Fruit fly (Drosophila melanogaster): ENCODE data around the gene CG13284.

The CG13284 gene

DNA sequence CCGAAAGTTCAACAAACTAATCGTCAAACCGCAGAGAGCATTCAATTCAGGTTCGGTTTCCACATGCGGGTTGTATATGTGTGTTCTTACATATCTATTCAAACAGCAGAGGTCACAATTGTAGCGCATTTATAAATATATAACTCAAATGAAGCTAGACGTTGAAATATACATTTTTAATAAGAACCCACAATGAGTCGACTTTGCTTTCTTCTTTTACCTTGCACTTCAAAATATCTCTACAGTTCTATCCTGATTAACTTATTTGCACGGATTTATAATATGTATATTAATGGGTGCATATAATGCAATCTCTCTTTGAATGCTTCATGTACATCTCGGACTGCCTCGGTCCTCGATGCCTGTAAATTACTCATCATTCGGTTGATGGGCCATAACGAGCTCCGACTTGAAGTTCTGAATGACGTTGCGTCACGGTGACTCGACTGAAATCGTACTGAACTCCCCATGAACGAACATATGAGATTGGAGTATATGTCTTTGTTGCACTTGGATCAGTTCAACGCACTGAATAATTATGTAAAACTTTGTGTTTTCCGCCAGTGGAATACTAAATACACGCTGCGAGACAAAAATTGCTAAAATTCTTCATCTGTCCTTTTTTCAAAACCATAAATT is 30.1 kb downstream of the CG13284 start:
- TF ChIP-seq Pdp1 (GFP tag; optimal IDR thresholded peaks at IDR 0.05) (peak in 1 of 2 experiments; percentile 67), CHES-1-like (GFP tag; optimal IDR thresholded peaks at IDR 0.05) (no peak), CG12942 (GFP tag; optimal IDR thresholded peaks at IDR 0.05) (no peak), Aef1 (GFP tag; IDR thresholded peaks at IDR 0.05) (no peak), CG18764 (GFP tag; optimal IDR thresholded peaks at IDR 0.05) (no peak), CG33213 (GFP tag; optimal IDR thresholded peaks at IDR 0.05) (no peak), phol (tag; optimal IDR thresholded peaks at IDR 0.05) (peak; percentile 57), Usf (GFP tag; optimal IDR thresholded peaks at IDR 0.05) (no peak), CG6654 (GFP tag; optimal IDR thresholded peaks at IDR 0.05) (no peak), CG4328 (GFP tag; optimal IDR thresholded peaks at IDR 0.05) (no peak), CkIIα-i1 (GFP tag; IDR thresholded peaks at IDR 0.05) (no peak), CG6272 (GFP tag; IDR thresholded peaks at IDR 0.05) (no peak), CG13624 (GFP tag; optimal IDR thresholded peaks at IDR 0.05) (no peak), Nf-YC (tag; optimal IDR thresholded peaks at IDR 0.05) (no peak), CG7987 (GFP tag; optimal IDR thresholded peaks at IDR 0.05) (no peak), CG8089 (GFP tag; optimal IDR thresholded peaks at IDR 0.05) (no peak), CG7839 (tag; optimal IDR thresholded peaks at IDR 0.05) (peak; percentile 43), ab (GFP tag; optimal IDR thresholded peaks at IDR 0.05) (no peak), yki (optimal IDR thresholded peaks at IDR 0.05) (no peak), Neu2 (GFP tag; optimal IDR thresholded peaks at IDR 0.05; ENCODE audit: borderline replicate concordance) (no peak), lbe (GFP tag; optimal IDR thresholded peaks at IDR 0.05) (peak; percentile 36), CG4404 (GFP tag; IDR thresholded peaks at IDR 0.05) (no peak), Camta (GFP tag; optimal IDR thresholded peaks at IDR 0.05) (no peak), Sox100B (GFP tag; optimal IDR thresholded peaks at IDR 0.05) (peak; percentile 32), knrl (GFP tag; IDR thresholded peaks at IDR 0.05; ENCODE audit: partially characterized antibody) (no peak), CG1024 (GFP tag; IDR thresholded peaks at IDR 0.05) (no peak), unpg (GFP tag; optimal IDR thresholded peaks at IDR 0.05) (peak; percentile 52), dmrt99B (tag; optimal IDR thresholded peaks at IDR 0.05) (peak; percentile 53), Antp (GFP tag; optimal IDR thresholded peaks at IDR 0.05) (no peak), CG9727 (GFP tag; optimal IDR thresholded peaks at IDR 0.05) (no peak), mam (GFP tag; optimal IDR thresholded peaks at IDR 0.05) (no peak), lab (GFP tag; optimal IDR thresholded peaks at IDR 0.05) (no peak), chif (GFP tag; optimal IDR thresholded peaks at IDR 0.05) (peak in 1 of 2 experiments; percentile 13), Oli (tag; optimal IDR thresholded peaks at IDR 0.05) (peak; percentile 42), BEAF-32 (GFP tag; optimal IDR thresholded peaks at IDR 0.05) (no peak), CG6683 (GFP tag; optimal IDR thresholded peaks at IDR 0.05) (no peak), ttk (GFP tag; IDR thresholded peaks at IDR 0.05) (no peak), CG2202 (tag; optimal IDR thresholded peaks at IDR 0.05) (peak; percentile 9), cas (GFP tag; IDR thresholded peaks at IDR 0.05) (no peak), gsb-n (tag; optimal IDR thresholded peaks at IDR 0.05) (peak; percentile 36), salm (tag; optimal IDR thresholded peaks at IDR 0.05) (peak; percentile 9), CG11504 (tag; optimal IDR thresholded peaks at IDR 0.05) (peak; percentile 43), Bdp1 (GFP tag; optimal IDR thresholded peaks at IDR 0.05) (no peak), CG7271 (tag; optimal IDR thresholded peaks at IDR 0.05) (no peak), dimm (GFP tag; IDR thresholded peaks at IDR 0.05) (no peak), grn (GFP tag; optimal IDR thresholded peaks at IDR 0.05) (no peak), CG5180 (GFP tag; optimal IDR thresholded peaks at IDR 0.05) (peak; percentile 19), Fer2 (tag; optimal IDR thresholded peaks at IDR 0.05) (no peak), Myb (GFP tag; optimal IDR thresholded peaks at IDR 0.05) (no peak), CG33557 (GFP tag; optimal IDR thresholded peaks at IDR 0.05) (no peak)
